Fruit fly (Drosophila melanogaster) whole organism, embryonic: Measurements from ENCODE around the gene Drsl4.

Experiments used
- CG10462 ChIP-seq: fragments of 200-800 bp; sonication (Bioruptor generic); optimal IDR thresholded peaks from 2 replicates; lab custom pipeline; 2016; ENCODE audit warnings: missing biosample characterization, missing genetic modification characterization
- CG12219 ChIP-seq: fragments of 200-800 bp; sonication (Bioruptor generic); optimal IDR thresholded peaks from 3 replicates; lab custom pipeline; 2018; ENCODE audit warnings: missing biosample characterization, mild to moderate bottlenecking, missing genetic modification characterization
- CG13624 ChIP-seq: fragments of 200-800 bp; sonication (Bioruptor generic); optimal IDR thresholded peaks from 2 replicates; lab custom pipeline; 2016; ENCODE audit warnings: missing biosample characterization, missing genetic modification characterization
- CG1603 ChIP-seq: fragments of 200-800 bp; sonication (Bioruptor generic); optimal IDR thresholded peaks from 2 replicates; lab custom pipeline; 2019; ENCODE audit warnings: missing biosample characterization, mild to moderate bottlenecking, missing genetic modification characterization, moderate library complexity
- CG17568 ChIP-seq: fragments of 200-800 bp; sonication (Bioruptor generic); optimal IDR thresholded peaks from 2 replicates; lab custom pipeline; 2018; ENCODE audit warnings: missing biosample characterization, mild to moderate bottlenecking, missing genetic modification characterization, moderate library complexity
- CG30431 ChIP-seq: fragments of 200-800 bp; sonication (Bioruptor generic); optimal IDR thresholded peaks from 2 replicates; lab custom pipeline; 2017; ENCODE audit warnings: missing biosample characterization, missing genetic modification characterization
- CG3281 ChIP-seq: fragments of 200-800 bp; sonication (Bioruptor generic); optimal IDR thresholded peaks from 3 replicates; lab custom pipeline; 2017; ENCODE audit warnings: missing biosample characterization, mild to moderate bottlenecking, missing genetic modification characterization
- CG3407 ChIP-seq: fragments of 200-800 bp; sonication (Bioruptor generic); optimal IDR thresholded peaks from 2 replicates; lab custom pipeline; 2018; ENCODE audit warnings: missing biosample characterization, mild to moderate bottlenecking, missing genetic modification characterization
- CG43689 ChIP-seq: fragments of 200-800 bp; sonication (Bioruptor generic); IDR thresholded peaks from 2 replicates; pipeline ENCODE4 v1.3.6; 2022; ENCODE audit warnings: missing biosample characterization, missing genetic modification characterization
- CG4404 ChIP-seq: fragments of 200-800 bp; sonication (Bioruptor generic); IDR thresholded peaks from 2 replicates; pipeline ENCODE4 v1.3.6; 2022; ENCODE audit warnings: missing biosample characterization, missing genetic modification characterization
- CG4820 ChIP-seq: fragments of 200-800 bp; sonication (Bioruptor generic); optimal IDR thresholded peaks from 3 replicates; lab custom pipeline; 2016; ENCODE audit warnings: missing biosample characterization, missing genetic modification characterization
- CG5180 ChIP-seq: fragments of 200-800 bp; sonication (Bioruptor generic); optimal IDR thresholded peaks from 3 replicates; lab custom pipeline; 2017; ENCODE audit warnings: missing biosample characterization, missing genetic modification characterization, mild to moderate bottlenecking, moderate library complexity, missing genetic modification reagents
- CG5245 ChIP-seq: fragments of 200-800 bp; sonication (Bioruptor generic); optimal IDR thresholded peaks from 3 replicates; lab custom pipeline; 2016; ENCODE audit warnings: missing biosample characterization, missing genetic modification characterization
- CG5953 ChIP-seq: fragments of 200-800 bp; sonication (Bioruptor generic); IDR thresholded peaks from 2 replicates; pipeline ENCODE4 v1.3.6; 2022; ENCODE audit warnings: missing biosample characterization, missing genetic modification characterization
- CG6689 ChIP-seq: fragments of 200-800 bp; sonication (Bioruptor generic); IDR thresholded peaks from 2 replicates; pipeline ENCODE4 v1.3.6; 2022; ENCODE audit warnings: missing biosample characterization, missing genetic modification characterization
- CG8290 ChIP-seq, 3 experiments: fragments of 200-800 bp; sonication (Bioruptor generic); optimal IDR thresholded peaks; 2 replicates each; lab custom pipeline; 2016 to 2019; ENCODE audit warnings: missing biosample characterization in 3 of 3, missing genetic modification characterization in 3 of 3, mild to moderate bottlenecking in 2 of 3, moderate library complexity in 1 of 3
- CkIIα-i1 ChIP-seq: fragments of 200-800 bp; sonication (Bioruptor generic); IDR thresholded peaks from 2 replicates; pipeline ENCODE4 v1.3.6; 2022; ENCODE audit warnings: missing biosample characterization, missing genetic modification characterization
- D19B ChIP-seq: fragments of 200-800 bp; sonication (Bioruptor generic); optimal IDR thresholded peaks from 2 replicates; lab custom pipeline; 2017; ENCODE audit warnings: missing biosample characterization, mild to moderate bottlenecking, missing genetic modification characterization
- Dip3 ChIP-seq: fragments of 200-800 bp; sonication (Bioruptor generic); optimal IDR thresholded peaks from 3 replicates; lab custom pipeline; 2016; ENCODE audit warnings: missing biosample characterization, missing genetic modification characterization
- Drgx ChIP-seq: fragments of 200-800 bp; sonication (Bioruptor generic); IDR thresholded peaks from 2 replicates; pipeline ENCODE4 v1.3.6; 2022; ENCODE audit warnings: missing biosample characterization, missing genetic modification characterization
- ERR ChIP-seq: fragments of 200-800 bp; sonication (Bioruptor generic); optimal IDR thresholded peaks from 2 replicates; lab custom pipeline; 2016; ENCODE audit warnings: missing biosample characterization, missing genetic modification characterization
- Elba2 ChIP-seq: fragments of 200-800 bp; sonication (Bioruptor generic); optimal IDR thresholded peaks from 3 replicates; lab custom pipeline; 2016; ENCODE audit warnings: missing biosample characterization, missing genetic modification characterization
- Ets97D ChIP-seq: fragments of 200-800 bp; sonication (Bioruptor generic); optimal IDR thresholded peaks from 3 replicates; lab custom pipeline; 2016; ENCODE audit warnings: missing biosample characterization, missing genetic modification characterization
- Hey ChIP-seq: fragments of 200-800 bp; sonication (Bioruptor generic); optimal IDR thresholded peaks from 3 replicates; lab custom pipeline; 2018; ENCODE audit warnings: missing biosample characterization, mild to moderate bottlenecking, missing genetic modification characterization
- HmgD ChIP-seq: fragments of 200-800 bp; sonication (Bioruptor generic); optimal IDR thresholded peaks from 3 replicates; lab custom pipeline; 2016; ENCODE audit warnings: missing biosample characterization, missing genetic modification characterization
- Max ChIP-seq: fragments of 200-800 bp; sonication (Bioruptor generic); optimal IDR thresholded peaks from 2 replicates; lab custom pipeline; 2016; ENCODE audit warnings: missing biosample characterization, mild to moderate bottlenecking, missing genetic modification characterization
- Mes4 ChIP-seq: fragments of 200-800 bp; sonication (Bioruptor generic); optimal IDR thresholded peaks from 2 replicates; lab custom pipeline; 2016; ENCODE audit warnings: missing biosample characterization, missing genetic modification characterization
- Oli ChIP-seq: fragments of 200-800 bp; sonication (Bioruptor generic); optimal IDR thresholded peaks from 2 replicates; lab custom pipeline; 2018; ENCODE audit warnings: missing biosample characterization, mild to moderate bottlenecking, missing genetic modification characterization, moderate library complexity
- Rfx ChIP-seq: fragments of 200-800 bp; sonication (Bioruptor generic); IDR thresholded peaks from 2 replicates; pipeline ENCODE4 v1.3.6; 2022; ENCODE audit warnings: missing biosample characterization, missing genetic modification characterization
- Sry-β ChIP-seq: fragments of 200-800 bp; sonication (Bioruptor generic); optimal IDR thresholded peaks from 2 replicates; lab custom pipeline; 2018; ENCODE audit warnings: missing biosample characterization, mild to moderate bottlenecking, missing genetic modification characterization, moderate library complexity
- Xbp1 ChIP-seq: fragments of 200-800 bp; sonication (Bioruptor generic); optimal IDR thresholded peaks from 3 replicates; lab custom pipeline; 2016; ENCODE audit warnings: missing biosample characterization, mild to moderate bottlenecking, missing genetic modification characterization
- bcd ChIP-seq: fragments of 200-800 bp; sonication (Bioruptor generic); optimal IDR thresholded peaks from 2 replicates; lab custom pipeline; 2017; ENCODE audit warnings: missing biosample characterization, mild to moderate bottlenecking, missing genetic modification characterization
- cato ChIP-seq: fragments of 200-800 bp; sonication (Bioruptor generic); optimal IDR thresholded peaks from 2 replicates; lab custom pipeline; 2016; ENCODE audit warnings: missing biosample characterization, missing genetic modification characterization, borderline replicate concordance
- chif ChIP-seq, 2 experiments: fragments of 200-800 bp; sonication (Bioruptor generic); optimal IDR thresholded peaks; 3 replicates each; lab custom pipeline; 2016; ENCODE audit warnings: missing biosample characterization in 2 of 2, missing genetic modification characterization in 2 of 2
- chinmo ChIP-seq: fragments of 200-800 bp; sonication (Bioruptor generic); IDR thresholded peaks from 4 replicates; pipeline ENCODE4 v1.3.6; 2022; ENCODE audit warnings: missing biosample characterization, missing genetic modification characterization; ENCODE audit not compliant: partially characterized antibody
- en ChIP-seq: fragments of 200-800 bp; sonication (Bioruptor generic); optimal IDR thresholded peaks from 2 replicates; lab custom pipeline; 2016; ENCODE audit warnings: missing biosample characterization, missing genetic modification characterization
- fd96Cb ChIP-seq: fragments of 200-800 bp; sonication (Bioruptor generic); optimal IDR thresholded peaks from 2 replicates; lab custom pipeline; 2018; ENCODE audit warnings: missing biosample characterization, mild to moderate bottlenecking, missing genetic modification characterization, moderate library complexity
- ftz-f1 ChIP-seq: fragments of 200-800 bp; sonication (Bioruptor generic); optimal IDR thresholded peaks from 2 replicates; lab custom pipeline; 2016; ENCODE audit warnings: missing biosample characterization, missing genetic modification characterization
- grau ChIP-seq: fragments of 200-800 bp; optimal IDR thresholded peaks from 3 replicates; lab custom pipeline; 2019; ENCODE audit warnings: missing biosample characterization, mild to moderate bottlenecking, missing genetic modification characterization, moderate library complexity
- inv ChIP-seq: fragments of 200-800 bp; sonication (Bioruptor generic); IDR thresholded peaks from 2 replicates; pipeline ENCODE4 v1.3.6; 2022; ENCODE audit warnings: missing biosample characterization, missing genetic modification characterization; ENCODE audit not compliant: partially characterized antibody
- jing ChIP-seq: fragments of 200-800 bp; sonication (Bioruptor generic); optimal IDR thresholded peaks from 2 replicates; lab custom pipeline; 2018; ENCODE audit warnings: missing biosample characterization, mild to moderate bottlenecking, missing genetic modification characterization
- kni ChIP-seq: fragments of 200-800 bp; sonication (Bioruptor generic); optimal IDR thresholded peaks from 3 replicates; lab custom pipeline; 2017; ENCODE audit warnings: mild to moderate bottlenecking, missing biosample characterization, missing genetic modification reagents, missing genetic modification characterization
- mld ChIP-seq: fragments of 200-800 bp; sonication (Bioruptor generic); IDR thresholded peaks from 3 replicates; pipeline ENCODE4 v1.3.6; 2022; ENCODE audit warnings: missing biosample characterization, missing genetic modification characterization; ENCODE audit not compliant: partially characterized antibody
- pum ChIP-seq: fragments of 200-800 bp; sonication (Bioruptor generic); optimal IDR thresholded peaks from 2 replicates; lab custom pipeline; 2016; ENCODE audit warnings: missing biosample characterization, missing genetic modification characterization
- repo ChIP-seq: fragments of 200-800 bp; sonication (Bioruptor generic); optimal IDR thresholded peaks from 2 replicates; lab custom pipeline; 2016; ENCODE audit warnings: missing biosample characterization, missing genetic modification characterization
- salm ChIP-seq: fragments of 200-800 bp; sonication (Bioruptor generic); optimal IDR thresholded peaks from 2 replicates; lab custom pipeline; 2018; ENCODE audit warnings: missing biosample characterization, mild to moderate bottlenecking, missing genetic modification characterization
- sd ChIP-seq: fragments of 200-800 bp; sonication (Bioruptor generic); optimal IDR thresholded peaks from 3 replicates; lab custom pipeline; 2018; ENCODE audit warnings: missing biosample characterization, mild to moderate bottlenecking, missing genetic modification characterization, moderate library complexity
- sens ChIP-seq: fragments of 200-800 bp; sonication (Bioruptor generic); peaks from one replicate; lab custom pipeline; 2016; ENCODE audit warnings: missing biosample characterization, missing genetic modification characterization
- tup ChIP-seq: fragments of 200-800 bp; sonication (Bioruptor generic); optimal IDR thresholded peaks from 2 replicates; lab custom pipeline; 2016; ENCODE audit warnings: missing biosample characterization, mild to moderate bottlenecking, missing genetic modification characterization, moderate library complexity
- wdn ChIP-seq: fragments of 200-800 bp; sonication (Bioruptor generic); IDR thresholded peaks from 2 replicates; pipeline ENCODE4 v1.3.6; 2022; ENCODE audit warnings: missing biosample characterization, missing genetic modification characterization
- z ChIP-seq: fragments of 200-800 bp; sonication (Bioruptor generic); IDR thresholded peaks from 3 replicates; pipeline ENCODE4 v1.3.6; 2022; ENCODE audit warnings: missing biosample characterization, missing genetic modification characterization

Gene Drsl4

DNA sequence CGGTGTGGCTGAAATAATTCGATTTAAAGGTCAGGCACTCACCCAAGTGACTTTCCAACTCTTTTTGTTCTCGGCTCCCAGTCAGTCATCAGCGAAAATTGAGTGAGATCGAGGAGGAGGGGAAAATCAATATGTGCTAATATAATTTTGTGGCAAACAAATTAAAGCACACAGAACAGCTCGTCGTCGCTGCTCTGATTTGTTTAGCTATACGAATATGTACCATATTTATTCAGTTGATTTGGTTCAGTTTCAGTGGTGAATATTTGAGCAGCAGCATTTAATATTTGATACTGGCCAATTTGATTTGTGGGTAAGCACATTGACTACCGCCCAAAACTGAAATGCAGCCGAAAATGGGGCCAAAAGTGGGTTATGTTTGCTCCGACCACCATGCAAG lies 10.0 kb upstream of the Drsl4 start (continued):
- TF ChIP-seq salm (tag; lab: Kevin White, UChicago): peak; percentile 9
- TF ChIP-seq Rfx (GFP tag; lab: Robert Waterston, UW): peak; percentile 21; the same call in 1 of the 2 replicates
- TF ChIP-seq tup: no peak
- peak; percentile 13 for TF ChIP-seq CG5245 (GFP tag; lab: Kevin White, UChicago)
- no peak for TF ChIP-seq CG43689 (GFP tag; lab: Robert Waterston, UW)
- TF ChIP-seq fd96Cb (tag; lab: Kevin White, UChicago): peak; percentile 42
- TF ChIP-seq CG8290 (GFP tag; optimal IDR thresholded peaks at IDR 0.05; lab: Kevin White, UChicago): peak; percentile 3
- peak in 1 of 2 experiments; percentile 86 for TF ChIP-seq CG8290 (tag; optimal IDR thresholded peaks at IDR 0.05; lab: Kevin White, UChicago)
- TF ChIP-seq cato: peak; percentile 31
- no peak for TF ChIP-seq en
- TF ChIP-seq CG1603 (tag; lab: Kevin White, UChicago): peak; percentile 70
- TF ChIP-seq ERR (GFP tag; lab: Kevin White, UChicago): peak; percentile 6
- no peak for TF ChIP-seq Ets97D (GFP tag; lab: Kevin White, UChicago)
- no peak for TF ChIP-seq HmgD (GFP tag; lab: Kevin White, UChicago)
- no peak for TF ChIP-seq CG6689 (GFP tag; lab: Robert Waterston, UW)
- TF ChIP-seq Elba2 (GFP tag; lab: Kevin White, UChicago): no peak
- peak in 1 of 2 experiments; percentile 27 for TF ChIP-seq chif (GFP tag; optimal IDR thresholded peaks at IDR 0.05; lab: Kevin White, UChicago)
- peak; percentile 58; the same call in 2 of the 3 replicates for TF ChIP-seq z (GFP tag; lab: Robert Waterston, UW)
- no peak for TF ChIP-seq pum (GFP tag; lab: Kevin White, UChicago)
- no peak for TF ChIP-seq mld (GFP tag; lab: Robert Waterston, UW)
- no peak for TF ChIP-seq kni (GFP tag; lab: Kevin White, UChicago)
- TF ChIP-seq CG3407 (GFP tag; lab: Kevin White, UChicago): peak; percentile 64
- peak; percentile 9 for TF ChIP-seq repo (GFP tag; lab: Kevin White, UChicago)
- no peak for TF ChIP-seq CG5180 (GFP tag; lab: Kevin White, UChicago)
- TF ChIP-seq CG30431: peak; percentile 15
- peak; percentile 26 for TF ChIP-seq Oli
- TF ChIP-seq CG13624 (GFP tag; lab: Kevin White, UChicago): no peak
- no peak for TF ChIP-seq Dip3 (GFP tag; lab: Kevin White, UChicago)
- no peak for TF ChIP-seq ftz-f1
- TF ChIP-seq CkIIα-i1 (GFP tag; lab: Robert Waterston, UW): no peak
- peak; percentile 21 for TF ChIP-seq CG12219 (GFP tag; lab: Kevin White, UChicago)
- TF ChIP-seq Mes4 (GFP tag; lab: Kevin White, UChicago): peak; percentile 52
- peak; percentile 33 for TF ChIP-seq Max (GFP tag; lab: Kevin White, UChicago)
- TF ChIP-seq chinmo (GFP tag; lab: Robert Waterston, UW): no peak
- no peak for TF ChIP-seq bcd (GFP tag; lab: Kevin White, UChicago)
- no peak for TF ChIP-seq D19B (GFP tag; lab: Kevin White, UChicago)
- TF ChIP-seq sd (tag; lab: Kevin White, UChicago): no peak
- peak; percentile 25 for TF ChIP-seq grau
- no peak for TF ChIP-seq CG4404 (GFP tag; lab: Robert Waterston, UW)
- TF ChIP-seq Sry-β (GFP tag; lab: Kevin White, UChicago): peak; percentile 1
- TF ChIP-seq inv (GFP tag; lab: Robert Waterston, UW): no peak
- peak; percentile 23 for TF ChIP-seq CG10462
- TF ChIP-seq CG4820 (GFP tag; lab: Kevin White, UChicago): peak; percentile 40
- no peak for TF ChIP-seq Hey (tag; lab: Kevin White, UChicago)
- no peak for TF ChIP-seq wdn (GFP tag; lab: Robert Waterston, UW)
- TF ChIP-seq sens: peak; percentile 92
- peak; percentile 55 for TF ChIP-seq CG3281 (GFP tag; lab: Kevin White, UChicago)
- peak; percentile 13 for TF ChIP-seq Xbp1
- TF ChIP-seq jing (GFP tag; lab: Kevin White, UChicago): no peak
- peak; percentile 60 for TF ChIP-seq CG17568 (GFP tag; lab: Kevin White, UChicago)
- no peak for TF ChIP-seq CG5953 (GFP tag; lab: Robert Waterston, UW)
- no peak for TF ChIP-seq Drgx (GFP tag; lab: Robert Waterston, UW)
